Fruit fly (Drosophila melanogaster): Measurements from ENCODE around the gene Cpr67B.

Gene Cpr67B

DNA sequence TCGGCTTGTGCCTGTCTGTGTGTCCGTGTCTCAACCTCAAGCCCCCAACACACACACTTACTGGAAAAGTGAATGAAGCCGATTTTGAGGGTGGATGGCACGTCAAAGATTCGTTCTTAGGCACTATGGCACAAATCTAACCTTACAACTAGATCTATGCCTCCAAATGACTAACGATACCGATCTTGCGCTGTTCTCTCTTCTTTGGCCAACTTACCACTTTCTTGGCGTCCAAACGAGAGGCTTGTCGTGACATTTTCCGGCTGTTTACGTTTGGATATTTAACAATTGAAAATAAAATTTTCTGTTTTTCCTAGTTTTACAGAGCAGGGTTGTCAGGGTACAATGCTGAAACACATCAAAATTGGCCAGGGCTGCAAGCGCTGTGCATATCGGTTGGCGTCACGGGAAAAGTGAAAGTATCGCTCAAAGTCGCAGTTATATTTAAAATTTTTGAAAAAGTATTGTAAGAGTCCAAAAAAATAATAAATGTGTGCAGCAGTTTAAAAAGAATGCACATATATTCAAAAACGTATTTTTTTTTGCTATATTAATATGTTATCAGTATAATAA, 37.4 kb downstream of the Cpr67B start, which contains the start of the genes Bet3 and Nf-YA (continued):
- no peak for TF ChIP-seq CG12071 (GFP tag; optimal IDR thresholded peaks at IDR 0.05)
- no peak for TF ChIP-seq br (optimal IDR thresholded peaks at IDR 0.05)
- peak; percentile 70 for TF ChIP-seq ken (GFP tag; IDR thresholded peaks at IDR 0.05)
- TF ChIP-seq CG8924 (tag; optimal IDR thresholded peaks at IDR 0.05): peak; percentile 5
- TF ChIP-seq CG13287 (GFP tag; IDR thresholded peaks at IDR 0.05; ENCODE audit: partially characterized antibody): peak; percentile 88
- TF ChIP-seq CG1603 (tag; optimal IDR thresholded peaks at IDR 0.05): peak; percentile 79
- peak; percentile 74 for TF ChIP-seq ssp (GFP tag; IDR thresholded peaks at IDR 0.05)
- peak; percentile 22 for TF ChIP-seq lbe (GFP tag; optimal IDR thresholded peaks at IDR 0.05)
- TF ChIP-seq Pdp1 (GFP tag; optimal IDR thresholded peaks at IDR 0.05): peak; percentile 39 to 51
- 0 out of 3 replicates have a peak, but pooled peaks have one; percentile 17 for TF ChIP-seq CG11093 (GFP tag; IDR thresholded peaks at IDR 0.05)
- TF ChIP-seq CG8765 (GFP tag; IDR thresholded peaks at IDR 0.05): no peak
- peak; percentile 7 for TF ChIP-seq Elba2 (GFP tag; optimal IDR thresholded peaks at IDR 0.05)
- TF ChIP-seq CoRest (tag; optimal IDR thresholded peaks at IDR 0.05): peak; percentile 61
- no peak for TF ChIP-seq dimm (GFP tag; IDR thresholded peaks at IDR 0.05)
- TF ChIP-seq dmrt11E (tag; optimal IDR thresholded peaks at IDR 0.05): peak; percentile 35
- no peak for TF ChIP-seq CG13123 (GFP tag; optimal IDR thresholded peaks at IDR 0.05)
- TF ChIP-seq HmgZ (tag; optimal IDR thresholded peaks at IDR 0.05): peak; percentile 58
- TF ChIP-seq gce (GFP tag; IDR thresholded peaks at IDR 0.05): no peak
- peak; percentile 76 for TF ChIP-seq vnd (GFP tag; IDR thresholded peaks at IDR 0.05; ENCODE audit: partially characterized antibody)
- TF ChIP-seq Optix (GFP tag; IDR thresholded peaks at IDR 0.05): peak; percentile 11; the same call in 1 of the 3 replicates
- TF ChIP-seq D (optimal IDR thresholded peaks at IDR 0.05): no peak
- no peak for TF ChIP-seq D (GFP tag; optimal IDR thresholded peaks at IDR 0.05)
- TF ChIP-seq CG14667 (GFP tag; IDR thresholded peaks at IDR 0.05): no peak; the same call in 1 of the 2 replicates
- TF ChIP-seq caup (GFP tag; optimal IDR thresholded peaks at IDR 0.05; ENCODE audit: severe bottlenecking): peak; percentile 35
- TF ChIP-seq CG12299 (tag; optimal IDR thresholded peaks at IDR 0.05): no peak
- TF ChIP-seq CG9727 (GFP tag; optimal IDR thresholded peaks at IDR 0.05): peak; percentile 41
- TF ChIP-seq Ssrp (tag; optimal IDR thresholded peaks at IDR 0.05): peak; percentile 44
- peak; percentile 8 for TF ChIP-seq CG9876 (GFP tag; optimal IDR thresholded peaks at IDR 0.05)
- no peak for TF ChIP-seq ash1 (GFP tag; optimal IDR thresholded peaks at IDR 0.05)
- peak; percentile 76 for TF ChIP-seq Rfx (GFP tag; IDR thresholded peaks at IDR 0.05)
- TF ChIP-seq CG6791 (GFP tag; IDR thresholded peaks at IDR 0.05; ENCODE audit: partially characterized antibody): peak; percentile 89
- TF ChIP-seq CG11247 (GFP tag; IDR thresholded peaks at IDR 0.05): peak; percentile 61
- peak; percentile 98 for TF ChIP-seq Myb (GFP tag; optimal IDR thresholded peaks at IDR 0.05)
- TF ChIP-seq Antp (GFP tag; optimal IDR thresholded peaks at IDR 0.05): peak; percentile 61
- TF ChIP-seq CG12219 (GFP tag; optimal IDR thresholded peaks at IDR 0.05): no peak
- no peak for TF ChIP-seq Gsc (GFP tag; IDR thresholded peaks at IDR 0.05)
- no peak for TF ChIP-seq pros (GFP tag; optimal IDR thresholded peaks at IDR 0.05)
- no peak for TF ChIP-seq Spps (tag; optimal IDR thresholded peaks at IDR 0.05)
- TF ChIP-seq HmgD (GFP tag; optimal IDR thresholded peaks at IDR 0.05): peak; percentile 67
- peak; percentile 20 for TF ChIP-seq Jarid2 (GFP tag; optimal IDR thresholded peaks at IDR 0.05)
- TF ChIP-seq CG18764 (GFP tag; optimal IDR thresholded peaks at IDR 0.05): peak; percentile 6
- TF ChIP-seq D19A (tag; optimal IDR thresholded peaks at IDR 0.05): peak; percentile 20
- TF ChIP-seq CG4854 (GFP tag; optimal IDR thresholded peaks at IDR 0.05): peak; percentile 8
- peak; percentile 94 for TF ChIP-seq Med (GFP tag)
- peak; percentile 47 for TF ChIP-seq Dek (tag; optimal IDR thresholded peaks at IDR 0.05)
- TF ChIP-seq CG4617 (GFP tag; optimal IDR thresholded peaks at IDR 0.05; ENCODE audit: borderline replicate concordance): peak; percentile 90
- TF ChIP-seq sr (GFP tag; IDR thresholded peaks at IDR 0.05): no peak
- TF ChIP-seq bcd (GFP tag; optimal IDR thresholded peaks at IDR 0.05): peak; percentile 55
- peak; percentile 63 for TF ChIP-seq CHES-1-like (GFP tag; optimal IDR thresholded peaks at IDR 0.05)
- TF ChIP-seq CG18011 (GFP tag; optimal IDR thresholded peaks at IDR 0.05): no peak
